Worm (Caenorhabditis elegans) whole organism, L4 larva: Measurements from ENCODE around the gene algn-6.
A peak's percentile ranks its signal among the peaks of the same experiment; 100 is the strongest.

ENCODE experiments used
- D1046.2 ChIP-seq: fragments of 200-800 bp; sonication (Bioruptor generic); IDR thresholded peaks from 2 replicates; pipeline ENCODE4 v1.3.6; 2022; ENCODE audit warnings: missing genetic modification characterization, missing compliant biosample characterization
- F26F4.8 ChIP-seq: fragments of 200-800 bp; sonication (Bioruptor generic); conservative IDR thresholded peaks from 2 replicates; pipeline ENCODE4 v1.3.6; 2022; ENCODE audit warnings: missing genetic modification characterization, missing compliant biosample characterization
- T20F7.1 ChIP-seq: fragments of 200-800 bp; sonication (Bioruptor generic); optimal IDR thresholded peaks from 2 replicates; lab custom pipeline; 2018; ENCODE audit warnings: mild to moderate bottlenecking, missing genetic modification characterization, missing compliant biosample characterization
- T26A8.4 ChIP-seq: fragments of 200-800 bp; sonication (Bioruptor generic); IDR thresholded peaks from 2 replicates; pipeline ENCODE4 v1.3.6; 2022; ENCODE audit warnings: missing genetic modification characterization, missing compliant biosample characterization
- Y48G9A.11 ChIP-seq: fragments of 200-800 bp; sonication (Bioruptor generic); IDR thresholded peaks from 2 replicates; pipeline ENCODE4 v1.3.6; 2022; ENCODE audit warnings: missing genetic modification reagents, missing genetic modification characterization, missing compliant biosample characterization
- Y5F2A.4 ChIP-seq: fragments of 200-800 bp; sonication (Bioruptor generic); optimal IDR thresholded peaks from 2 replicates; lab custom pipeline; 2018; ENCODE audit warnings: mild to moderate bottlenecking, missing genetic modification characterization, missing compliant biosample characterization
- ZK546.5 ChIP-seq, 2 experiments: sonication (generic microtip); optimal IDR thresholded peaks; 2 replicates each; lab custom pipeline; 2017; ENCODE audit warnings: missing biosample characterization in 2 of 2, missing genetic modification characterization in 2 of 2
- aha-1 ChIP-seq: fragments of 150-350 bp; peaks from one replicate; lab custom pipeline; 2014; ENCODE audit warnings: missing biosample characterization, missing genetic modification characterization
- aly-2 ChIP-seq: sonication (generic microtip); optimal IDR thresholded peaks from 2 replicates; lab custom pipeline; 2018; ENCODE audit warnings: missing biosample characterization, missing genetic modification characterization
- ama-1 ChIP-seq: fragments of 150-350 bp; optimal IDR thresholded peaks from 2 replicates; lab custom pipeline; 2014; ENCODE audit warnings: inconsistent platforms, mixed read lengths
- ceh-20 ChIP-seq: fragments of 200-800 bp; sonication (Bioruptor generic); IDR thresholded peaks from 2 replicates; pipeline ENCODE4 v1.3.6; 2022; ENCODE audit warnings: missing genetic modification reagents, missing genetic modification characterization, missing compliant biosample characterization
- ctbp-1 ChIP-seq: fragments of 200-800 bp; sonication (Bioruptor generic); IDR thresholded peaks from 2 replicates; pipeline ENCODE4 v1.3.6; 2022; ENCODE audit warnings: missing genetic modification reagents, missing genetic modification characterization, missing compliant biosample characterization
- daf-16 ChIP-seq, 3 experiments: sonication (generic microtip); optimal IDR thresholded peaks; 2 replicates each; lab custom pipeline; 2016 to 2017; ENCODE audit warnings: missing genetic modification characterization in 3 of 3, missing genetic modification reagents in 3 of 3, mild to moderate bottlenecking in 2 of 3, missing compliant biosample characterization in 2 of 3, missing biosample characterization in 1 of 3, moderate library complexity in 1 of 3
- dmd-6 ChIP-seq: fragments of 200-800 bp; sonication (Bioruptor generic); IDR thresholded peaks from 2 replicates; pipeline ENCODE4 v1.3.6; 2022; ENCODE audit warnings: missing genetic modification reagents, missing genetic modification characterization, missing compliant biosample characterization
- dve-1 ChIP-seq: sonication (generic microtip); optimal IDR thresholded peaks from 2 replicates; lab custom pipeline; 2017; ENCODE audit warnings: antibody characterized with exemption, mild to moderate bottlenecking, missing genetic modification characterization, missing compliant biosample characterization; ENCODE audit not compliant: insufficient read depth
- fkh-10 ChIP-seq: fragments of 150-350 bp; optimal IDR thresholded peaks from 2 replicates; lab custom pipeline; 2014; ENCODE audit warnings: missing biosample characterization, missing genetic modification reagents, missing genetic modification characterization
- hif-1 ChIP-seq, 2 experiments: sonication (generic microtip); optimal IDR thresholded peaks; 2 replicates each; lab custom pipeline; 2016 to 2017; ENCODE audit warnings: missing compliant biosample characterization in 2 of 2, missing genetic modification characterization in 2 of 2, missing genetic modification reagents in 2 of 2, missing genotype in 2 of 2, mild to moderate bottlenecking in 1 of 2
- hlh-11 ChIP-seq: fragments of 200-800 bp; sonication (Bioruptor generic); optimal IDR thresholded peaks from 2 replicates; lab custom pipeline; 2018; ENCODE audit warnings: mild to moderate bottlenecking, missing genetic modification characterization, missing compliant biosample characterization
- hlh-30 ChIP-seq: sonication (generic microtip); optimal IDR thresholded peaks from 2 replicates; lab custom pipeline; 2017; ENCODE audit warnings: antibody characterized with exemption, mild to moderate bottlenecking, missing genetic modification characterization, missing compliant biosample characterization; ENCODE audit not compliant: insufficient read depth
- hmg-1.1 ChIP-seq: fragments of 200-800 bp; sonication (Bioruptor generic); IDR thresholded peaks from 2 replicates; pipeline ENCODE4 v1.3.6; 2022; ENCODE audit warnings: missing genetic modification reagents, missing genetic modification characterization, missing compliant biosample characterization
- lin-38 ChIP-seq: fragments of 200-800 bp; sonication (Bioruptor generic); IDR thresholded peaks from 2 replicates; pipeline ENCODE4 v1.3.6; 2022; ENCODE audit warnings: missing genetic modification reagents, missing genetic modification characterization, missing compliant biosample characterization
- lir-3 ChIP-seq: sonication (generic microtip); optimal IDR thresholded peaks from 2 replicates; lab custom pipeline; 2016; ENCODE audit warnings: mild to moderate bottlenecking, missing genetic modification characterization, missing compliant biosample characterization
- lsy-2 ChIP-seq, 2 experiments: fragments of 150-350 bp in 1 of 2; sonication (generic microtip) in 1 of 2; optimal IDR thresholded peaks; 2 replicates each; lab custom pipeline; 2014 to 2017; ENCODE audit warnings: missing biosample characterization in 2 of 2, missing genetic modification characterization in 2 of 2
- madf-9 ChIP-seq: fragments of 200-800 bp; sonication (Bioruptor generic); conservative IDR thresholded peaks from 2 replicates; pipeline ENCODE4 v1.3.6; 2022; ENCODE audit warnings: missing genetic modification reagents, missing genetic modification characterization, missing compliant biosample characterization
- mdl-1 ChIP-seq, 2 experiments: fragments of 150-350 bp in 1 of 2; sonication (generic microtip) in 1 of 2; optimal IDR thresholded peaks; 2 replicates each; lab custom pipeline; 2014 to 2017; ENCODE audit warnings: missing biosample characterization in 2 of 2, missing genetic modification characterization in 2 of 2
- mep-1 ChIP-seq: fragments of 150-350 bp; sonication (generic microtip); optimal IDR thresholded peaks from 3 replicates; lab custom pipeline; 2014; ENCODE audit warnings: missing biosample characterization, missing genetic modification characterization
- mxl-3 ChIP-seq: fragments of 200-800 bp; sonication (Bioruptor generic); optimal IDR thresholded peaks from 2 replicates; lab custom pipeline; 2018; ENCODE audit warnings: mild to moderate bottlenecking, missing genetic modification characterization, missing compliant biosample characterization
- nhr-11 ChIP-seq: fragments of 150-350 bp; optimal IDR thresholded peaks from 2 replicates; lab custom pipeline; 2014; ENCODE audit warnings: missing biosample characterization, missing genetic modification characterization
- nhr-25 ChIP-seq: sonication (generic microtip); optimal IDR thresholded peaks from 2 replicates; lab custom pipeline; 2017; ENCODE audit warnings: missing genetic modification characterization, mild to moderate bottlenecking, missing compliant biosample characterization, antibody characterized with exemption, moderate library complexity, borderline replicate concordance; ENCODE audit not compliant: insufficient read depth
- nhr-28 ChIP-seq: fragments of 150-350 bp; optimal IDR thresholded peaks from 2 replicates; lab custom pipeline; 2014; ENCODE audit warnings: missing biosample characterization, missing genetic modification characterization
- nhr-48 ChIP-seq: sonication (generic microtip); optimal IDR thresholded peaks from 2 replicates; lab custom pipeline; 2016; ENCODE audit warnings: mild to moderate bottlenecking, missing genetic modification characterization, missing compliant biosample characterization
- pqm-1 ChIP-seq: sonication (generic microtip); optimal IDR thresholded peaks from 2 replicates; lab custom pipeline; 2017; ENCODE audit warnings: missing biosample characterization, missing genetic modification characterization
- rbr-2 ChIP-seq: sonication (generic microtip); optimal IDR thresholded peaks from 2 replicates; lab custom pipeline; 2016; ENCODE audit warnings: missing genotype, missing genetic modification characterization, missing compliant biosample characterization
- set-16 ChIP-seq: fragments of 200-800 bp; sonication (Bioruptor generic); IDR thresholded peaks from 2 replicates; pipeline ENCODE4 v1.3.6; 2022; ENCODE audit warnings: missing genetic modification reagents, missing genetic modification characterization, missing compliant biosample characterization
- snpc-4 ChIP-seq: fragments of 150-350 bp; optimal IDR thresholded peaks from 2 replicates; lab custom pipeline; 2014; ENCODE audit warnings: missing biosample characterization, missing genetic modification characterization
- unc-130 ChIP-seq: sonication (generic microtip); optimal IDR thresholded peaks from 2 replicates; lab custom pipeline; 2016; ENCODE audit warnings: missing genetic modification reagents, missing genetic modification characterization, missing compliant biosample characterization
- unc-62 ChIP-seq, 3 experiments: fragments of 150-350 bp in 1 of 3; sonication (generic microtip); optimal IDR thresholded peaks in 2 of 3; peaks in 1 of 3; 1 replicate in 1 of 3; 2 replicates in 2 of 3; lab custom pipeline; 2014 to 2017; ENCODE audit warnings: missing biosample characterization in 3 of 3, missing genetic modification characterization in 3 of 3, missing genetic modification reagents in 3 of 3, missing genotype in 1 of 3

algn-6 gene

DNA sequence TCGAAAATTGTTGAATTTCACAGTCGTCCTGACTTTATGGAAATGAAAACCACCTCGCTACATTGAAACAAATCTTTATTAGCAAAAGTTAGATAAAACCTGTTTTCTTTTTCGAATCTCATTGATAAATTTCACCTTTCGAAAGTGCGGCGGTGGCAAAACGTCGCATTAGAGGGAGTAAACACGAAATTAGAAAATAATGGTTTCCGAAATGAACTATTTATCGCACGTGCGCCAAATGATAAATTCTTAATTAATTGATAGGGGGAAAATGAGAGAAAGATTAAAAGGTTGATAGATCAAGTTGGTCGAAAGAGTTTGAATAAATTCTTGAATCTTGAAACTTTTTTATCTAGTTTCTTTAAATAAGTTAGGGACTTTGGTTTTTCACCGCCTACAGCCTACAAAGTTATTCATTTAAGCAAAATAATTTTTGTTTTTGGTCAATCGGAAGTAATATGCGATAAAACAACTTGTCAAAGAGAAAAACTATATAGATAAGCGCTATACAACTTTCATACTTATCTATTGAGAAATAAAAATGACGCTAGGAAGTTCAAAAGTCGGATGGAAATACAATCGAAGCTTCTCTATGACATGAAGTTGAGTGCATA lies 31.5 kb downstream of the algn-6 start (continued):
- no peak for TF ChIP-seq lir-3 (tag; lab: Kevin White, UChicago)

DNA sequence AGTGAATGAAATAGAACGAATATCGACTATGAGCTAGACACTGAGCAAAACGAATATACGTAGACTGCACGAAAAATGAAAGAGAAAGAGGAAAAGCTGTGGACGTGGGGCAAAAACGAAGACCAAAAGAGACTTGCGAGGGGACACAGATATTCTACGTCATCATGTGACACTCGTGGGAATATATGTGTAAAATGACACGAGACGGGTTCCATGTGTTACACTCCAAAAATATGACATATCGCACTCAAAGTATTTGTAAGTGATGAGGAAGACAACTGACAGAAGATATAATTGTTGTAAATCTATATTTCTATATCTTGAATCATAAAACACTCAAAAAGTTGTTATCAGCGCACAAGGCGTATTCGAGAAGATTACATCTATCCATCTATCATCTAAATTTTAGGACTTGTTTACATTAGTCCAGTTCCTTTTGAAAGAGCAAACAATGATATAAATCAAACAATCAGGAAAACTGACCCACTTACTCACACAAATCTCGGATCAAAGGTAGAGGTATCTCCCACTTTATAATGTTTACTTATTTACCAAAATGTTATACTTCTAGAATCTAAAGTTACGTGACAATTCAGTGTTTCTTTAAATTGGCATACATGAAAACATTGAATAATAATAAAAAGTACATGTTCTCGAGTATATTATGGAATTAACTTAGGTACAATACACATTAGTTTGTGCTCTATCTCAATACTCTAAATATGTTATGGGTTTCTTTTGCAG lies 32.4 kb downstream of the algn-6 start:
- TF ChIP-seq aly-2 (tag; lab: Kevin White, UChicago) (no peak), hif-1 (tag; optimal IDR thresholded peaks at IDR 0.05; lab: Kevin White, UChicago) (peak in 1 of 2 experiments; percentile 41), lsy-2 (tag; optimal IDR thresholded peaks at IDR 0.05; lab: Kevin White, UChicago) (peak in 1 of 2 experiments; percentile 66), nhr-28 (tag; lab: Kevin White, UChicago) (peak; percentile 16), mep-1 (tag; lab: Kevin White, UChicago) (peak; percentile 57), set-16 (GFP tag; lab: Robert Waterston, UW) (no peak), hlh-11 (tag; lab: Kevin White, UChicago) (peak; percentile 53), ctbp-1 (GFP tag; lab: Robert Waterston, UW) (peak; percentile 73; the same call in 1 of the 2 replicates), nhr-48 (peak; percentile 81), nhr-11 (tag; lab: Kevin White, UChicago) (peak; percentile 54), mxl-3 (GFP tag; lab: Kevin White, UChicago) (peak; percentile 69), unc-130 (GFP tag; lab: Kevin White, UChicago) (no peak), Y48G9A.11 (GFP tag; lab: Robert Waterston, UW) (no peak), T26A8.4 (GFP tag; lab: Robert Waterston, UW) (0 out of 2 replicates have a peak, but pooled peaks have one; percentile 23), lin-38 (GFP tag; lab: Robert Waterston, UW) (0 out of 2 replicates have a peak, but pooled peaks have one; percentile 28), rbr-2 (tag; lab: Kevin White, UChicago) (peak; percentile 38), ceh-20 (GFP tag; lab: Robert Waterston, UW) (peak; percentile 74; the same call in 1 of the 2 replicates), Y5F2A.4 (GFP tag; lab: Kevin White, UChicago) (no peak), unc-62 (GFP tag; optimal IDR thresholded peaks at IDR 0.05 in 1 of 2; lab: Kevin White, UChicago) (peak in 1 of 2 experiments; percentile 99), unc-62 (tag; optimal IDR thresholded peaks at IDR 0.05; lab: Kevin White, UChicago) (no peak), hmg-1.1 (GFP tag; lab: Robert Waterston, UW) (peak; percentile 58; the same call in 1 of the 2 replicates), aha-1 (tag; lab: Kevin White, UChicago) (peak; percentile 96), hlh-30 (peak; percentile 94), dmd-6 (GFP tag; lab: Robert Waterston, UW) (0 out of 2 replicates have a peak, but pooled peaks have one; percentile 18), ama-1 (lab: Kevin White, UChicago) (no peak), daf-16 (GFP tag; optimal IDR thresholded peaks at IDR 0.05; lab: Kevin White, UChicago) (peak in 1 of 2 experiments; percentile 63), daf-16 (tag; optimal IDR thresholded peaks at IDR 0.05; lab: Kevin White, UChicago) (no peak), mdl-1 (tag; optimal IDR thresholded peaks at IDR 0.05; lab: Kevin White, UChicago) (peak; percentile 24 to 67)

DNA sequence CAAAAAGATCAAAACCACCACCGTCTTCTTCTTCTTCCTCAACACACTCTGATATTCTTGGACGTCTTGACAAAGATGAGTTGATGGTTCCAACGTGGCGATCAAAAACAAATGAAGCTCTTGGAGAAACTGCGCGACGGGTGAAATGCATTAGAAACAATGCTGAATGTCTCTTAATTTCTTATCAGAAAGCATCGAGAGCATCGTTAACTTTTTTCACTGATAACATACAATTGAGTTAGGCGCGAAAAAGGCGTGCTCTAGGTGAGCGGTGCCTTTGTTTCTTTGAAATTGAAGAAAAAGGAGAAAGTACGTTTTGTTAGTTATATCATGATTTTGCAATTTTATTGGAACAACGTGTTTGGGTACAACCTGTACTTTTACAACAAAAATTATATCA lies 33.6 kb downstream of the algn-6 start, which contains the start of gene gpcp-2:
Gene gpcp-2, minus strand, starts transcription at position 153 of the 400 bp plus-strand sequence.
- TF ChIP-seq nhr-25 (tag; lab: Kevin White, UChicago) (no peak), D1046.2 (GFP tag; lab: Robert Waterston, UW) (no peak), snpc-4 (tag; lab: Kevin White, UChicago) (no peak), fkh-10 (GFP tag; lab: Kevin White, UChicago) (no peak), T20F7.1 (no peak), dmd-6 (GFP tag; lab: Robert Waterston, UW) (peak; percentile 45), ZK546.5 (tag; optimal IDR thresholded peaks at IDR 0.05; lab: Kevin White, UChicago) (no peak), daf-16 (GFP tag; optimal IDR thresholded peaks at IDR 0.05; lab: Kevin White, UChicago) (no peak), daf-16 (tag; optimal IDR thresholded peaks at IDR 0.05; lab: Kevin White, UChicago) (peak; percentile 29), F26F4.8 (GFP tag; lab: Robert Waterston, UW) (no peak), hlh-11 (tag; lab: Kevin White, UChicago) (no peak), pqm-1 (tag; lab: Kevin White, UChicago) (peak; percentile 66), madf-9 (GFP tag; lab: Robert Waterston, UW) (no peak), dve-1 (peak; percentile 48)
